Worm (Caenorhabditis elegans) whole organism, young adult: ENCODE data around the gene T24A6.1.

Source experiments
- B0019.2 ChIP-seq: fragments of 200-800 bp; sonication (Bioruptor generic); conservative IDR thresholded peaks from 2 replicates; pipeline ENCODE4 v1.3.6; 2022; ENCODE audit warnings: missing genetic modification reagents, missing genetic modification characterization, missing compliant biosample characterization
- C17E4.6 ChIP-seq: fragments of 200-800 bp; sonication (Bioruptor generic); IDR thresholded peaks from 2 replicates; pipeline ENCODE4 v1.3.6; 2022; ENCODE audit warnings: missing genetic modification reagents, missing genetic modification characterization, missing compliant biosample characterization
- F22D6.2 ChIP-seq: sonication (generic microtip); optimal IDR thresholded peaks from 2 replicates; lab custom pipeline; 2016; ENCODE audit warnings: mild to moderate bottlenecking, missing genetic modification characterization, missing compliant biosample characterization
- F37B4.10 ChIP-seq: fragments of 200-800 bp; sonication (Bioruptor generic); IDR thresholded peaks from 2 replicates; pipeline ENCODE4 v1.3.6; 2022; ENCODE audit warnings: missing genetic modification characterization, missing compliant biosample characterization
- F57A8.1 ChIP-seq: fragments of 200-800 bp; sonication (Bioruptor generic); optimal IDR thresholded peaks from 2 replicates; lab custom pipeline; 2018; ENCODE audit warnings: mild to moderate bottlenecking, missing genetic modification characterization, moderate library complexity, missing compliant biosample characterization
- F57C9.4 ChIP-seq: sonication (generic microtip); optimal IDR thresholded peaks from 2 replicates; lab custom pipeline; 2017; ENCODE audit warnings: mild to moderate bottlenecking, missing genetic modification characterization, missing compliant biosample characterization
- T26A5.8 ChIP-seq: sonication (generic microtip); optimal IDR thresholded peaks from 2 replicates; lab custom pipeline; 2016; ENCODE audit warnings: missing genetic modification characterization, missing compliant biosample characterization
- Y79H2A.3 ChIP-seq: fragments of 200-800 bp; sonication (Bioruptor generic); conservative IDR thresholded peaks from 2 replicates; pipeline ENCODE4 v1.3.6; 2022; ENCODE audit warnings: missing genetic modification reagents, missing genetic modification characterization, missing compliant biosample characterization
- akir-1 ChIP-seq: fragments of 200-800 bp; sonication (Bioruptor generic); optimal IDR thresholded peaks from 2 replicates; lab custom pipeline; 2018; ENCODE audit warnings: mild to moderate bottlenecking, missing genetic modification characterization, moderate library complexity, missing compliant biosample characterization
- ama-1 ChIP-seq, 3 experiments: fragments of 150-350 bp in 1 of 3; sonication (generic microtip) in 2 of 3; optimal IDR thresholded peaks; 2 replicates each; lab custom pipeline; 2014 to 2018; ENCODE audit warnings: missing biosample characterization in 2 of 3, missing genetic modification characterization in 2 of 3, missing genetic modification reagents in 2 of 3
- aptf-2 ChIP-seq: fragments of 200-800 bp; sonication (Bioruptor generic); conservative IDR thresholded peaks from 2 replicates; pipeline ENCODE4 v1.3.6; 2022; ENCODE audit warnings: missing genetic modification reagents, missing genetic modification characterization, missing compliant biosample characterization
- atf-7 ChIP-seq: sonication (generic microtip); optimal IDR thresholded peaks from 2 replicates; lab custom pipeline; 2017; ENCODE audit warnings: mild to moderate bottlenecking, missing genetic modification characterization, missing compliant biosample characterization
- athp-1 ChIP-seq: sonication (generic microtip); optimal IDR thresholded peaks from 2 replicates; lab custom pipeline; 2017; ENCODE audit warnings: mild to moderate bottlenecking, missing genetic modification characterization, missing compliant biosample characterization
- cebp-2 ChIP-seq: fragments of 200-800 bp; sonication (Bioruptor generic); IDR thresholded peaks from 2 replicates; pipeline ENCODE4 v1.3.6; 2022; ENCODE audit warnings: missing genetic modification characterization, missing compliant biosample characterization
- chd-7 ChIP-seq: sonication (generic microtip); optimal IDR thresholded peaks from 2 replicates; lab custom pipeline; 2016; ENCODE audit warnings: mild to moderate bottlenecking, missing genetic modification characterization, moderate library complexity, missing compliant biosample characterization
- dox-1 ChIP-seq: fragments of 200-800 bp; sonication (Bioruptor generic); IDR thresholded peaks from 2 replicates; pipeline ENCODE4 v1.3.6; 2022; ENCODE audit warnings: missing genetic modification reagents, missing genetic modification characterization, missing compliant biosample characterization
- egl-18 ChIP-seq: fragments of 200-800 bp; sonication (Bioruptor generic); IDR thresholded peaks from 2 replicates; pipeline ENCODE4 v1.3.6; 2022; ENCODE audit warnings: missing genetic modification reagents, missing genetic modification characterization, missing compliant biosample characterization
- egl-44 ChIP-seq: fragments of 200-800 bp; sonication (Bioruptor generic); IDR thresholded peaks from 2 replicates; pipeline ENCODE4 v1.3.6; 2022; ENCODE audit warnings: missing genetic modification reagents, missing genetic modification characterization, missing compliant biosample characterization
- ets-4 ChIP-seq: fragments of 200-800 bp; sonication (Bioruptor generic); optimal IDR thresholded peaks from 2 replicates; lab custom pipeline; 2018; ENCODE audit warnings: mild to moderate bottlenecking, missing genetic modification characterization, missing compliant biosample characterization
- gei-17 ChIP-seq: fragments of 200-800 bp; sonication (Bioruptor generic); optimal IDR thresholded peaks from 2 replicates; lab custom pipeline; 2018; ENCODE audit warnings: mild to moderate bottlenecking, missing genetic modification characterization, missing compliant biosample characterization
- him-1 ChIP-seq: sonication (generic microtip); optimal IDR thresholded peaks from 2 replicates; lab custom pipeline; 2016; ENCODE audit warnings: missing genotype, missing genetic modification reagents, missing genetic modification characterization, missing compliant biosample characterization
- hlh-12 ChIP-seq: sonication (generic microtip); optimal IDR thresholded peaks from 2 replicates; lab custom pipeline; 2016; ENCODE audit warnings: missing genetic modification characterization, missing compliant biosample characterization
- hmg-1.2 ChIP-seq: fragments of 200-800 bp; sonication (Bioruptor generic); IDR thresholded peaks from 2 replicates; pipeline ENCODE4 v1.3.6; 2022; ENCODE audit warnings: missing genetic modification reagents, missing genetic modification characterization, missing compliant biosample characterization
- hmg-20 ChIP-seq: fragments of 200-800 bp; sonication (Bioruptor generic); IDR thresholded peaks from 2 replicates; pipeline ENCODE4 v1.3.6; 2022; ENCODE audit warnings: missing genetic modification reagents, missing genetic modification characterization, missing compliant biosample characterization
- hsf-1 ChIP-seq: fragments of 200-800 bp; sonication (Bioruptor generic); IDR thresholded peaks from 2 replicates; pipeline ENCODE4 v1.3.6; 2022; ENCODE audit warnings: missing genetic modification reagents, missing genetic modification characterization, missing compliant biosample characterization
- lin-54 ChIP-seq: fragments of 200-800 bp; sonication (Bioruptor generic); optimal IDR thresholded peaks from 2 replicates; lab custom pipeline; 2018; ENCODE audit warnings: mild to moderate bottlenecking, missing genetic modification characterization, missing compliant biosample characterization
- lsy-27 ChIP-seq: sonication (generic microtip); optimal IDR thresholded peaks from 2 replicates; lab custom pipeline; 2017; ENCODE audit warnings: missing genetic modification characterization, mild to moderate bottlenecking, missing compliant biosample characterization, antibody characterized with exemption, missing genotype, borderline replicate concordance; ENCODE audit not compliant: insufficient read depth
- madf-10 ChIP-seq: sonication (generic microtip); optimal IDR thresholded peaks from 2 replicates; lab custom pipeline; 2016; ENCODE audit warnings: mild to moderate bottlenecking, missing genetic modification characterization, missing compliant biosample characterization
- madf-3 ChIP-seq: fragments of 200-800 bp; sonication (Bioruptor generic); IDR thresholded peaks from 2 replicates; pipeline ENCODE4 v1.3.6; 2022; ENCODE audit warnings: missing genetic modification reagents, missing genetic modification characterization, missing compliant biosample characterization
- mxl-1 ChIP-seq: sonication (generic microtip); optimal IDR thresholded peaks from 2 replicates; lab custom pipeline; 2016; ENCODE audit warnings: missing genetic modification characterization, missing compliant biosample characterization
- nfya-1 ChIP-seq: sonication (generic microtip); optimal IDR thresholded peaks from 2 replicates; lab custom pipeline; 2017; ENCODE audit warnings: antibody characterized with exemption, missing compliant biosample characterization, missing genetic modification characterization, borderline replicate concordance; ENCODE audit not compliant: insufficient read depth
- pbrm-1 ChIP-seq: fragments of 200-800 bp; sonication (Bioruptor generic); IDR thresholded peaks from 2 replicates; pipeline ENCODE4 v1.3.6; 2022; ENCODE audit warnings: missing genetic modification reagents, missing genetic modification characterization, missing compliant biosample characterization
- rec-8 ChIP-seq, 2 experiments: sonication (generic microtip); optimal IDR thresholded peaks; 2 replicates each; lab custom pipeline; 2016; ENCODE audit warnings: mild to moderate bottlenecking in 2 of 2, missing genetic modification characterization in 2 of 2, missing genetic modification reagents in 2 of 2, missing genotype in 2 of 2, missing biosample characterization in 1 of 2, missing compliant biosample characterization in 1 of 2, moderate library complexity in 1 of 2
- sdz-38 ChIP-seq: sonication (generic microtip); optimal IDR thresholded peaks from 2 replicates; lab custom pipeline; 2016; ENCODE audit warnings: missing genotype, missing genetic modification characterization, missing compliant biosample characterization
- snpc-1.1 ChIP-seq: sonication (generic microtip); optimal IDR thresholded peaks from 2 replicates; lab custom pipeline; 2017; ENCODE audit warnings: missing genetic modification characterization, mild to moderate bottlenecking, missing compliant biosample characterization, antibody characterized with exemption, moderate library complexity, missing genotype, missing genetic modification reagents; ENCODE audit not compliant: insufficient read depth
- snpc-4 ChIP-seq, 5 experiments: fragments of 150-350 bp in 1 of 5; sonication (generic microtip) in 4 of 5; optimal IDR thresholded peaks; 2 replicates each; lab custom pipeline; 2014 to 2018; ENCODE audit warnings: missing genetic modification characterization in 5 of 5, missing biosample characterization in 3 of 5, antibody characterized with exemption in 2 of 5, mild to moderate bottlenecking in 2 of 5, missing compliant biosample characterization in 2 of 5, missing genotype in 2 of 5, moderate library complexity in 2 of 5, missing genetic modification reagents in 1 of 5
- sptf-2 ChIP-seq: fragments of 200-800 bp; sonication (Bioruptor generic); optimal IDR thresholded peaks from 2 replicates; lab custom pipeline; 2018; ENCODE audit warnings: mild to moderate bottlenecking, missing genetic modification characterization, missing compliant biosample characterization
- tlf-1 ChIP-seq: fragments of 200-800 bp; sonication (Bioruptor generic); optimal IDR thresholded peaks from 2 replicates; lab custom pipeline; 2018; ENCODE audit warnings: mild to moderate bottlenecking, missing genetic modification characterization, missing compliant biosample characterization
- zfh-2 ChIP-seq: fragments of 200-800 bp; sonication (Bioruptor generic); conservative IDR thresholded peaks from 2 replicates; pipeline ENCODE4 v1.3.6; 2022; ENCODE audit warnings: missing genetic modification reagents, missing genetic modification characterization, missing compliant biosample characterization
- ztf-25 ChIP-seq: fragments of 200-800 bp; sonication (Bioruptor generic); IDR thresholded peaks from 2 replicates; pipeline ENCODE4 v1.3.6; 2022; ENCODE audit warnings: missing genetic modification reagents, missing genetic modification characterization, missing compliant biosample characterization
- ztf-28 ChIP-seq: fragments of 200-800 bp; sonication (Bioruptor generic); IDR thresholded peaks from 2 replicates; pipeline ENCODE4 v1.3.6; 2022; ENCODE audit warnings: missing genetic modification reagents, missing genetic modification characterization, missing compliant biosample characterization
- ztf-3 ChIP-seq: fragments of 200-800 bp; sonication (Bioruptor generic); optimal IDR thresholded peaks from 2 replicates; lab custom pipeline; 2018; ENCODE audit warnings: mild to moderate bottlenecking, missing genetic modification characterization, missing compliant biosample characterization
- ztf-6 ChIP-seq: fragments of 200-800 bp; sonication (Bioruptor generic); IDR thresholded peaks from 2 replicates; pipeline ENCODE4 v1.3.6; 2022; ENCODE audit warnings: missing genetic modification reagents, missing genetic modification characterization, missing compliant biosample characterization

T24A6.1 gene

ce11 chrV:3582086-3582485, 23.2 kb downstream of the T24A6.1 start (continued):
- TF ChIP-seq ztf-25 (GFP tag; lab: Robert Waterston, UW) (no peak), snpc-4 (GFP tag; optimal IDR thresholded peaks at IDR 0.05; lab: Kevin White, UChicago) (peak; percentile 0), snpc-4 (tag; optimal IDR thresholded peaks at IDR 0.05; lab: Kevin White, UChicago) (peak in 2 of 4 experiments; percentile 4 to 14), madf-3 (0 out of 2 replicates have a peak, but pooled peaks have one; percentile 14), sdz-38 (tag; lab: Kevin White, UChicago) (no peak), tlf-1 (no peak), ztf-28 (no peak)

- no peak for TF ChIP-seq lsy-27 (tag; lab: Kevin White, UChicago)
- no peak for TF ChIP-seq T26A5.8
- no peak for TF ChIP-seq mxl-1
- TF ChIP-seq zfh-2 (GFP tag; lab: Robert Waterston, UW) = peak; percentile 59; the same call in 1 of the 2 replicates
Observed at ce11 chrV:3582671-3583070, 23.8 kb downstream of the T24A6.1 start.

ce11 chrV:3583622-3584021, 24.8 kb downstream of the T24A6.1 start:
- TF ChIP-seq rec-8 (tag; optimal IDR thresholded peaks at IDR 0.05; lab: Kevin White, UChicago) (no peak), chd-7 (tag; lab: Kevin White, UChicago) (no peak), F37B4.10 (GFP tag; lab: Robert Waterston, UW) (no peak), ets-4 (GFP tag; lab: Kevin White, UChicago) (no peak), aptf-2 (GFP tag; lab: Robert Waterston, UW) (no peak), Y79H2A.3 (no peak), hmg-20 (no peak), akir-1 (GFP tag; lab: Kevin White, UChicago) (no peak), hmg-1.2 (GFP tag; lab: Robert Waterston, UW) (no peak), atf-7 (tag; lab: Kevin White, UChicago) (no peak), egl-18 (no peak), ztf-25 (GFP tag; lab: Robert Waterston, UW) (no peak), tlf-1 (no peak), lin-54 (GFP tag; lab: Kevin White, UChicago) (no peak), F57A8.1 (GFP tag; lab: Kevin White, UChicago) (no peak), ama-1 (optimal IDR thresholded peaks at IDR 0.05; lab: Kevin White, UChicago) (no peak), ama-1 (GFP tag; optimal IDR thresholded peaks at IDR 0.05; lab: Kevin White, UChicago) (no peak), sptf-2 (GFP tag; lab: Kevin White, UChicago) (no peak)

ce11 chrV:3585011-3585410, 26.2 kb downstream of the T24A6.1 start:
- TF ChIP-seq snpc-1.1 (tag; lab: Kevin White, UChicago) (peak; percentile 80), B0019.2 (no peak), hlh-12 (no peak), F37B4.10 (GFP tag; lab: Robert Waterston, UW) (no peak), dox-1 (GFP tag; lab: Robert Waterston, UW) (no peak), atf-7 (tag; lab: Kevin White, UChicago) (peak; percentile 38), C17E4.6 (GFP tag; lab: Robert Waterston, UW) (peak; percentile 54; the same call in 1 of the 2 replicates), hsf-1 (GFP tag; lab: Robert Waterston, UW) (peak; percentile 73), hmg-1.2 (GFP tag; lab: Robert Waterston, UW) (no peak; the same call in 1 of the 2 replicates), nfya-1 (tag; lab: Kevin White, UChicago) (no peak), F22D6.2 (tag; lab: Kevin White, UChicago) (no peak), gei-17 (no peak), madf-10 (tag; lab: Kevin White, UChicago) (no peak), athp-1 (tag; lab: Kevin White, UChicago) (peak; percentile 51), ets-4 (GFP tag; lab: Kevin White, UChicago) (no peak), ztf-6 (GFP tag; lab: Robert Waterston, UW) (no peak), cebp-2 (GFP tag; lab: Robert Waterston, UW) (0 out of 2 replicates have a peak, but pooled peaks have one; percentile 52), egl-44 (GFP tag; lab: Robert Waterston, UW) (no peak), F57C9.4 (tag; lab: Kevin White, UChicago) (no peak), him-1 (tag; lab: Kevin White, UChicago) (peak; percentile 73), zfh-2 (GFP tag; lab: Robert Waterston, UW) (no peak), pbrm-1 (GFP tag; lab: Robert Waterston, UW) (peak; percentile 51), ztf-3 (no peak)
